Worm (Caenorhabditis elegans): ENCODE results near the gene Y59A8A.8.
"Not testable (repeated sequence)": the region's sequence is repeated elsewhere in the genome, so short reads cannot be mapped to it uniquely, and the experiment has no call there.

Gene Y59A8A.8

DNA sequence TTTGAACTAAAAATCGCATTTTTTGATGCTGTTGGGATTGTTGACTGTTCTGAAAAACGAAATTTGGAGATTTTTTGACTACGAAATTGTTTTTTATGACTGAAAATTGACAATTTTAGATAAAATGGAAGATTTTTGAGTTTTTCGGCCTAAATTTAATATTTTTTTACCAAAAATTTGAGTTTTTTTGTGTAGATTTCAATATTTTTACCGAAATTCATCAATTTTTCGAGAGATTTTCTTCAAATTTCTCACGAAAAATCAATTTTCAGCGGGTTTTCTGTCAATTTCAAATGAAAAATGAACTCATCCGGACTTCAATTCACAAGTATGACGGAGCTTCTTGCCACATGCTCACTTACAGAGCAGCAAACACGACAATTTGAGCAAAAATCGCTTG lies at the start of gene Y59A8A.8:
TSS of gene Y59A8A.8 (plus strand) at position 301 of the 400 bp plus-strand sequence.
- not testable (repeated sequence) for TF ChIP-seq F13H6.1, rnt-1, elt-2 (tag; optimal IDR thresholded peaks at IDR 0.05)

DNA sequence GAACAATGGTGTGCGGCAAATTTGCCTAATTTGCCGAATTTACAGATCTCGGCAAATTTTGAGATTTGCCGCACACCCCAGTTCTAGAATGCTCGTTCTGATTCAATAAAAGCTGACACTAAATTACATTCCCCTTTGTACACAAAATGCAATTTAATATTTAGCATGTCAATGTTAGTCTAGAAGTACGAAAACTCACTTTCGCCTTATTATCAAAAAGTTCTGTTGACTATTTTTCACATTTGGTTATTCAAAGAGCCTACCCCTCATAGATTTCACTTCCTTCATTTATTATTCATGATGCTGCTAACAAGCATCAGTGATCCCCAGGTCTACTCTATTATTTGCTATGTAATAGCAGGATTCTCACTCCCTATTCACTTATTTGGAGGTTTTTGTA lies 46.8 kb upstream of the Y59A8A.8 start, which contains the start of gene srh-298:
TSS of gene srh-298 (plus strand) at position 301 of the 400 bp plus-strand sequence.
- TF ChIP-seq sox-2 (GFP tag; IDR thresholded peaks at IDR 0.05) = no peak
- TF ChIP-seq ceh-24 (tag; optimal IDR thresholded peaks at IDR 0.05) = no peak
- TF ChIP-seq hlh-13 (GFP tag; optimal IDR thresholded peaks at IDR 0.05) = no peak
- no peak for TF ChIP-seq mec-3 (tag; optimal IDR thresholded peaks at IDR 0.05; ENCODE audit: borderline replicate concordance)
- TF ChIP-seq pros-1 (tag; optimal IDR thresholded peaks at IDR 0.05) = no peak
- no peak for TF ChIP-seq pha-2 (tag; optimal IDR thresholded peaks at IDR 0.05)
- TF ChIP-seq fkh-10 (GFP tag; optimal IDR thresholded peaks at IDR 0.05) = no peak
- TF ChIP-seq ceh-19 (GFP tag; optimal IDR thresholded peaks at IDR 0.05) = no peak
- no peak for TF ChIP-seq pha-4 (tag; optimal IDR thresholded peaks at IDR 0.05)
- TF ChIP-seq ceh-22 (tag; optimal IDR thresholded peaks at IDR 0.05) = no peak
- no peak for TF ChIP-seq pat-9 (tag; optimal IDR thresholded peaks at IDR 0.05)
- no peak for TF ChIP-seq tbx-2 (tag; optimal IDR thresholded peaks at IDR 0.05)
- no peak for TF ChIP-seq lin-11 (tag; optimal IDR thresholded peaks at IDR 0.05)
- TF ChIP-seq F13H6.1 (tag; optimal IDR thresholded peaks at IDR 0.05) = no peak
- TF ChIP-seq K09A11.1 (tag; optimal IDR thresholded peaks at IDR 0.05; ENCODE audit: insufficient read depth) = no peak
- no peak for TF ChIP-seq eyg-1 (tag; optimal IDR thresholded peaks at IDR 0.05)

DNA sequence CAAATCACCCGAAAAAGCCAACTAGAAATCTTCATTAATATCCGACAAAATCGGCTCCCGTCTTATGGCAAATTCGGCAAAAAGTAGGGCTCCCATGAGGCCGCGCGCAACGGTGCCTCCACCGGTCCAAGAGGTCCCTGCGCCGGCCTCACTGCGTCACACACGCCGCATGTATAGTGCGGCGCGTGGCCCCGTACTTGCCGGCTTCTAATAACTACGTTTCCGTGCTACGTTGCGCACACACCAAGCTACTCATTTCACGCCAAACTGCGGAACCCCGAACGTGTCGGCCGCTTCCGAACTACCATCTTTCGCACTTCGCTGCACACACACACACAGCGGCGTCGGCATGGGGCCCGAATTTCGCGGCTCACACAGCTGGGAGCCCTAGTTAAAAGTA lies 45.7 kb upstream of the Y59A8A.8 start:
- no peak for TF ChIP-seq ceh-45 (GFP tag; IDR thresholded peaks at IDR 0.05)
- TF ChIP-seq pqm-1 (tag; optimal IDR thresholded peaks at IDR 0.05) = no peak
- TF ChIP-seq sdc-2 (tag; optimal IDR thresholded peaks at IDR 0.05) = no peak
- TF ChIP-seq C38D4.7 (GFP tag; optimal IDR thresholded peaks at IDR 0.05) = no peak
- no peak for TF ChIP-seq hlh-13 (GFP tag; optimal IDR thresholded peaks at IDR 0.05)
- no peak for TF ChIP-seq elt-4 (tag; optimal IDR thresholded peaks at IDR 0.05)
- no peak for TF ChIP-seq ref-2 (tag; optimal IDR thresholded peaks at IDR 0.05)

DNA sequence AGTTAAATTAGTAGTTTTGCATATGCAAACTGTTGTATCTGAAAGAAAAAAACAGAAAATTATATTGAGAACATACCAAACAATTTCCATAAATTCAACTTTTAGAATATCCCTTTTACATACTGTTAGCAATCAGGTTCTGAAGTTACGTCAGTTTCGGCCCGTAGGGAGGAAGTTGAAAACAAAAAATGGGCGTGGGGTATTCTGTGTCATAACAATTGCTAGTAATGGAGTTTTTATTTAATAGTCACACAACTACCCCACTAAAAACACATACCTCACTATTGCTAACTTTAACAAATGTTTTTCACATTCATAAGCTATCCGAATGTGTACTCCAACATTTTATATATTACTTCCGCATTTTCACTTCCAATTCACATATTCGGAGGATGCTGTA lies 43.6 kb upstream of the Y59A8A.8 start, which contains the start of gene srh-300:
TSS of gene srh-300 (plus strand) at position 301 of the 400 bp plus-strand sequence.
- no peak for TF ChIP-seq K09A11.1 (tag; optimal IDR thresholded peaks at IDR 0.05; ENCODE audit: insufficient read depth)
- TF ChIP-seq lin-11 (tag; optimal IDR thresholded peaks at IDR 0.05) = no peak
- TF ChIP-seq ceh-48 (tag; optimal IDR thresholded peaks at IDR 0.05) = no peak
- TF ChIP-seq che-1 (tag; optimal IDR thresholded peaks at IDR 0.05) = no peak
- TF ChIP-seq odd-2 (tag; optimal IDR thresholded peaks at IDR 0.05) = no peak
- no peak for TF ChIP-seq ceh-22 (tag; optimal IDR thresholded peaks at IDR 0.05)
- TF ChIP-seq unc-55 (GFP tag; optimal IDR thresholded peaks at IDR 0.05) = no peak
- TF ChIP-seq tbx-2 (tag; optimal IDR thresholded peaks at IDR 0.05) = no peak
- no peak for TF ChIP-seq ahr-1 (tag; optimal IDR thresholded peaks at IDR 0.05)
- no peak for TF ChIP-seq ztf-16 (tag; optimal IDR thresholded peaks at IDR 0.05)

DNA sequence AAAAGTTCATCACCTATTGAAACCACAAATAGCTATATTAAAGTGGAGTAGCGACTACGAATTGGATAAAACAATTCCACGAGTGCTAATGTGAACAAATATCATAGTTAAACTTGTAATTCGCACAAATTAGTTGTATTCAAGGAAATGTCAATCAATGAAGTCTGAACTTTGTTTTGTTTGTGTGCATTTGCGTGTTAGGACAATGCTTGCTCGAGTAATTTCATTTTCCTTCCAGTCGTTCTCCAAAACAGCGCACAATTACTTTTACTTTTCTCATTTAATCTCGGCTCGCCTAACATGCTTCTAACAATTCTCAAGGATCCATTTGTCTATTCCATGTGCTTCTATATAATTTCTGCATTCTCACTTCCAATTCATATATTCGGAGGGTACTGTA lies 40.8 kb upstream of the Y59A8A.8 start, which contains the start of gene srh-301:
TSS of gene srh-301 (plus strand) at position 301 of the 400 bp plus-strand sequence.
- TF ChIP-seq ceh-6 (GFP tag; optimal IDR thresholded peaks at IDR 0.05) (no peak), unc-3 (GFP tag; conservative IDR thresholded peaks at IDR 0.05) (no peak), unc-3 (tag; optimal IDR thresholded peaks at IDR 0.05) (no peak), pqm-1 (tag; optimal IDR thresholded peaks at IDR 0.05) (no peak), ets-4 (tag; optimal IDR thresholded peaks at IDR 0.05) (no peak), nhr-232 (tag; optimal IDR thresholded peaks at IDR 0.05) (no peak), ref-2 (tag; optimal IDR thresholded peaks at IDR 0.05) (no peak), K02D7.2 (tag; optimal IDR thresholded peaks at IDR 0.05) (no peak), dmd-4 (tag; optimal IDR thresholded peaks at IDR 0.05; ENCODE audit: borderline replicate concordance) (no peak), sox-2 (GFP tag; IDR thresholded peaks at IDR 0.05) (no peak), ceh-2 (tag; optimal IDR thresholded peaks at IDR 0.05) (no peak)

Measured in whole organism, late embryonic.